Fruit fly (Drosophila melanogaster): ENCODE data around the gene CG14260.

CG14260 gene

DNA sequence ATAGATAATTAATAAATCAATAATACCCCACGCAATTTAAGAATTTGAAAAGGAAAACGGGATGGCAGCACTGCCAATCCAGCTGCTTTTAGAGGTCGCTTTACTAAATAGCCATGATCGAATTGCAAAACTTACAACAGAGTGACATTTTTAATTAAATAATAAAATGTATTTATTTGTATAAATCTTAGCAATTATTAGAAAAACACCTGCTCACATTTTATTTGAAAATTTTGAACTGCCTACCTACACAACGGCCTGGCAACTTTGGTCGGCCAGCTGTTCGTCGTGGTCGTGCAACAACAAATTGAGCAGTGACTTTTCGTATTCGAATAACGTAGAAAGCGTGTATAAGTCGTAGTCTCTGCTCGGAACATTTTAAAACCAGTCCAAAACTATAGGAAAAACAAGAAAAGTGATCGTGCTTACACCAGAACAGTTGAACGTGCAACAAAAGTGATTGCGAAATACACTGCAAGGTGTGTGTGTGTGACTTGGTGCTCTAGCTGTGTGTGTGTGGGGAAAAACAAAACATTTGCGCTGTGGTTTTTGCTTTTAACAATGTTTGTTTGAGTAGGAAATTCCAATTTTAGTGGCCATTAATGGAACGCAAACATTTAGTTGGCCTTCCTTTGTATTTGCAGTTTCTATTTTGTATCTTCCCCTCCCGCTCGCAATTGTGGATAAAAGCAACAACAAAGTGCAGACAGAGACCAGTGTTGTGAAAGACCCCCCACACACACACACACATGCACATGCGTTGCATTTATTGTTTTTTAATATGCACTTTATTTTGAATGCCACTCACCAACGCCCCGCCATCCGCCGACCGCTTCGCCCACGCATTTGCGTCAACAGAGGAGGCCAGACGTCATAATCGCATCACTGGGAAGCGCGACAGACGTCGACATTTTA is 9.5 kb downstream of the CG14260 start, which contains the start of gene CG5938 (continued):
- peak in 1 of 2 experiments; percentile 77 for TF ChIP-seq Pdp1 (GFP tag; optimal IDR thresholded peaks at IDR 0.05)
- TF ChIP-seq Poxn (GFP tag; IDR thresholded peaks at IDR 0.05), result no peak
- TF ChIP-seq Sox102F (GFP tag; optimal IDR thresholded peaks at IDR 0.05), result peak; percentile 40
- peak; percentile 69 for TF ChIP-seq CTCF (GFP tag; optimal IDR thresholded peaks at IDR 0.05)
- TF ChIP-seq CG1602 (GFP tag; optimal IDR thresholded peaks at IDR 0.05), result peak; percentile 18
- peak; percentile 14 for TF ChIP-seq PHDP (tag; optimal IDR thresholded peaks at IDR 0.05)
- peak; percentile 38; the same call in 1 of the 2 replicates for TF ChIP-seq MBD-R2 (GFP tag; IDR thresholded peaks at IDR 0.05)
- no peak for TF ChIP-seq CG6683 (GFP tag; optimal IDR thresholded peaks at IDR 0.05)
- TF ChIP-seq CG34376 (GFP tag; optimal IDR thresholded peaks at IDR 0.05), result peak; percentile 8
- peak; percentile 38 for TF ChIP-seq CG4424 (GFP tag; optimal IDR thresholded peaks at IDR 0.05)
- TF ChIP-seq row (GFP tag; IDR thresholded peaks at IDR 0.05), result peak; percentile 67
- 0 out of 3 replicates have a peak, but pooled peaks have one; percentile 15 for TF ChIP-seq ci (GFP tag; IDR thresholded peaks at IDR 0.05)
- no peak for TF ChIP-seq zen2 (GFP tag; IDR thresholded peaks at IDR 0.05; ENCODE audit: partially characterized antibody)
- TF ChIP-seq az2 (GFP tag; optimal IDR thresholded peaks at IDR 0.05), result peak; percentile 15
- TF ChIP-seq CG4404 (GFP tag; IDR thresholded peaks at IDR 0.05), result no peak
- peak; percentile 41 for TF ChIP-seq nmo (GFP tag; optimal IDR thresholded peaks at IDR 0.05)
- TF ChIP-seq Camta (GFP tag; optimal IDR thresholded peaks at IDR 0.05), result no peak
- peak; percentile 32 for TF ChIP-seq pzg (GFP tag; optimal IDR thresholded peaks at IDR 0.05)
- TF ChIP-seq CG34224 (GFP tag; IDR thresholded peaks at IDR 0.05; ENCODE audit: partially characterized antibody), result peak; percentile 38; the same call in 2 of the 3 replicates
- TF ChIP-seq bsh (GFP tag; optimal IDR thresholded peaks at IDR 0.05), result peak in 1 of 2 experiments; percentile 23
- no peak for TF ChIP-seq CG17612 (GFP tag; IDR thresholded peaks at IDR 0.05)
- TF ChIP-seq H2.0 (GFP tag; IDR thresholded peaks at IDR 0.05), result peak; percentile 55
- peak; percentile 35 for TF ChIP-seq Deaf1 (tag; optimal IDR thresholded peaks at IDR 0.05)
- TF ChIP-seq chinmo (GFP tag; IDR thresholded peaks at IDR 0.05; ENCODE audit: partially characterized antibody), result peak; percentile 90; the same call in 3 of the 4 replicates
- TF ChIP-seq CG18619 (GFP tag; optimal IDR thresholded peaks at IDR 0.05), result no peak
- TF ChIP-seq CG4854 (GFP tag; optimal IDR thresholded peaks at IDR 0.05), result peak; percentile 4
- 0 out of 4 replicates have a peak, but pooled peaks have one; percentile 21 for TF ChIP-seq Dll (GFP tag; IDR thresholded peaks at IDR 0.05; ENCODE audit: partially characterized antibody)
- peak; percentile 50 for TF ChIP-seq CG11504 (tag; optimal IDR thresholded peaks at IDR 0.05)
- TF ChIP-seq unpg (GFP tag; optimal IDR thresholded peaks at IDR 0.05), result peak; percentile 11
- peak; percentile 73 for TF ChIP-seq crol (GFP tag; IDR thresholded peaks at IDR 0.05)
- TF ChIP-seq Rfx (GFP tag; IDR thresholded peaks at IDR 0.05), result peak; percentile 9; the same call in 1 of the 2 replicates
- peak; percentile 15; the same call in 1 of the 2 replicates for TF ChIP-seq unc-4 (GFP tag; IDR thresholded peaks at IDR 0.05; ENCODE audit: partially characterized antibody)
- TF ChIP-seq CG10959 (GFP tag; IDR thresholded peaks at IDR 0.05), result 0 out of 2 replicates have a peak, but pooled peaks have one; percentile 13
- TF ChIP-seq prd (optimal IDR thresholded peaks at IDR 0.05), result no peak
- peak; percentile 50; the same call in 1 of the 3 replicates for TF ChIP-seq prd (GFP tag; IDR thresholded peaks at IDR 0.05)
- peak; percentile 0 for TF ChIP-seq CG10654 (GFP tag; optimal IDR thresholded peaks at IDR 0.05)
- no peak for TF ChIP-seq ssp (GFP tag; IDR thresholded peaks at IDR 0.05)
- TF ChIP-seq jing (GFP tag; optimal IDR thresholded peaks at IDR 0.05), result no peak
- TF ChIP-seq CG1233 (GFP tag; optimal IDR thresholded peaks at IDR 0.05), result no peak
- peak; percentile 32; the same call in 1 of the 2 replicates for TF ChIP-seq slbo (GFP tag; IDR thresholded peaks at IDR 0.05)
- TF ChIP-seq CG11723 (GFP tag; optimal IDR thresholded peaks at IDR 0.05), result no peak
- TF ChIP-seq tgo (GFP tag; IDR thresholded peaks at IDR 0.05), result peak; percentile 20; the same call in 1 of the 3 replicates
- peak; percentile 1 for TF ChIP-seq tup (GFP tag; optimal IDR thresholded peaks at IDR 0.05)
- TF ChIP-seq cato (GFP tag; optimal IDR thresholded peaks at IDR 0.05; ENCODE audit: borderline replicate concordance), result peak; percentile 27
- peak; percentile 35 for TF ChIP-seq CG12659 (GFP tag; optimal IDR thresholded peaks at IDR 0.05)
- TF ChIP-seq MESR4 (GFP tag; optimal IDR thresholded peaks at IDR 0.05), result peak; percentile 73
- TF ChIP-seq amos (GFP tag; IDR thresholded peaks at IDR 0.05; ENCODE audit: partially characterized antibody), result no peak
